Worm (Caenorhabditis elegans) whole organism, L4 larva: ENCODE measurements around the gene Y39A1A.3.

Experiments used
- F26F4.8 ChIP-seq: fragments of 200-800 bp; sonication (Bioruptor generic); conservative IDR thresholded peaks from 2 replicates; pipeline ENCODE4 v1.3.6; 2022; ENCODE audit warnings: missing genetic modification characterization, missing compliant biosample characterization
- dpl-1 ChIP-seq: fragments of 150-350 bp; optimal IDR thresholded peaks from 2 replicates; lab custom pipeline; 2014; ENCODE audit warnings: missing biosample characterization, missing genetic modification reagents, missing genetic modification characterization
- duxl-1 ChIP-seq: sonication (generic microtip); optimal IDR thresholded peaks from 2 replicates; lab custom pipeline; 2016; ENCODE audit warnings: mild to moderate bottlenecking, missing genetic modification characterization, moderate library complexity, missing compliant biosample characterization; ENCODE audit not compliant: poor library complexity
- fkh-10 ChIP-seq: fragments of 150-350 bp; optimal IDR thresholded peaks from 2 replicates; lab custom pipeline; 2014; ENCODE audit warnings: missing biosample characterization, missing genetic modification reagents, missing genetic modification characterization
- jun-1 ChIP-seq: fragments of 150-350 bp; optimal IDR thresholded peaks from 2 replicates; lab custom pipeline; 2014; ENCODE audit warnings: missing biosample characterization, missing genetic modification reagents, missing genetic modification characterization
- lin-15B ChIP-seq: fragments of 150-350 bp; sonication (generic microtip); optimal IDR thresholded peaks from 3 replicates; lab custom pipeline; 2014; ENCODE audit warnings: missing biosample characterization, missing genetic modification characterization
- madf-9 ChIP-seq: fragments of 200-800 bp; sonication (Bioruptor generic); conservative IDR thresholded peaks from 2 replicates; pipeline ENCODE4 v1.3.6; 2022; ENCODE audit warnings: missing genetic modification reagents, missing genetic modification characterization, missing compliant biosample characterization
- mdl-1 ChIP-seq, 2 experiments: fragments of 150-350 bp in 1 of 2; sonication (generic microtip) in 1 of 2; optimal IDR thresholded peaks; 2 replicates each; lab custom pipeline; 2014 to 2017; ENCODE audit warnings: missing biosample characterization in 2 of 2, missing genetic modification characterization in 2 of 2
- nhr-10 ChIP-seq: fragments of 150-350 bp; optimal IDR thresholded peaks from 2 replicates; lab custom pipeline; 2014; ENCODE audit warnings: missing biosample characterization, missing genetic modification characterization
- rbr-2 ChIP-seq: sonication (generic microtip); optimal IDR thresholded peaks from 2 replicates; lab custom pipeline; 2016; ENCODE audit warnings: missing genotype, missing genetic modification characterization, missing compliant biosample characterization
- skn-1 ChIP-seq: fragments of 150-350 bp; optimal IDR thresholded peaks from 2 replicates; lab custom pipeline; 2014; ENCODE audit warnings: missing biosample characterization, missing genetic modification characterization
- snpc-4 ChIP-seq: fragments of 150-350 bp; optimal IDR thresholded peaks from 2 replicates; lab custom pipeline; 2014; ENCODE audit warnings: missing biosample characterization, missing genetic modification characterization
- spr-3 ChIP-seq: fragments of 200-800 bp; sonication (Bioruptor generic); optimal IDR thresholded peaks from 2 replicates; lab custom pipeline; 2018; ENCODE audit warnings: mild to moderate bottlenecking, missing genetic modification characterization, missing compliant biosample characterization
- ztf-11 ChIP-seq: fragments of 150-350 bp; optimal IDR thresholded peaks from 2 replicates; lab custom pipeline; 2014; ENCODE audit warnings: missing biosample characterization, missing genetic modification characterization

- no peak for TF ChIP-seq skn-1 (tag; lab: Kevin White, UChicago)
- no peak for TF ChIP-seq madf-9 (GFP tag; lab: Robert Waterston, UW)
- TF ChIP-seq ztf-11 (tag; lab: Kevin White, UChicago) = no peak
- no peak for TF ChIP-seq nhr-10 (tag; lab: Kevin White, UChicago)
- TF ChIP-seq dpl-1 (GFP tag; lab: Kevin White, UChicago) = no peak
- no peak for TF ChIP-seq duxl-1 (tag; lab: Kevin White, UChicago)
- TF ChIP-seq F26F4.8 (GFP tag; lab: Robert Waterston, UW) = no peak
- no peak for TF ChIP-seq rbr-2 (tag; lab: Kevin White, UChicago)
- TF ChIP-seq mdl-1 (tag; optimal IDR thresholded peaks at IDR 0.05; lab: Kevin White, UChicago) = peak in 1 of 2 experiments; percentile 39
- no peak for TF ChIP-seq snpc-4 (tag; lab: Kevin White, UChicago)
- TF ChIP-seq lin-15B (tag; lab: Kevin White, UChicago) = no peak
- no peak for TF ChIP-seq fkh-10 (GFP tag; lab: Kevin White, UChicago)
- no peak for TF ChIP-seq jun-1
- no peak for TF ChIP-seq spr-3 (GFP tag; lab: Kevin White, UChicago)
Observed at ce11 chrIII:10634576-10634975, 38.3 kb upstream of the Y39A1A.3 start.
